Fruit fly (Drosophila melanogaster) whole organism, wandering third instar larva: Measurements from ENCODE around the gene Fum3.

ENCODE experiments used
- HLH106 ChIP-seq: fragments of 200-800 bp; optimal IDR thresholded peaks from 3 replicates; lab custom pipeline; 2019; ENCODE audit warnings: missing biosample characterization, mild to moderate bottlenecking, missing genetic modification characterization, moderate library complexity
- Hr83 ChIP-seq: fragments of 200-300 bp; sonication (Bioruptor generic); optimal IDR thresholded peaks from 2 replicates; lab custom pipeline; 2016; ENCODE audit warnings: missing biosample characterization, mild to moderate bottlenecking, missing genetic modification characterization, moderate library complexity; ENCODE audit not compliant: poor library complexity, severe bottlenecking
- Jra ChIP-seq: sonication (Bioruptor generic); optimal IDR thresholded peaks from 2 replicates; lab custom pipeline; 2016; ENCODE audit warnings: missing biosample characterization, missing genetic modification characterization
- N ChIP-seq: fragments of >200 bp; optimal IDR thresholded peaks from 2 replicates; lab custom pipeline; 2018; ENCODE audit warnings: missing biosample characterization, missing external identifiers, missing genetic modification characterization
- Sp1 ChIP-seq: fragments of 200-800 bp; sonication (Bioruptor generic); optimal IDR thresholded peaks from 3 replicates; lab custom pipeline; 2019; ENCODE audit warnings: missing biosample characterization, mild to moderate bottlenecking, missing genetic modification characterization, moderate library complexity
- dmrt93B ChIP-seq: fragments of 200-800 bp; sonication (Bioruptor generic); optimal IDR thresholded peaks from 2 replicates; lab custom pipeline; 2018; ENCODE audit warnings: missing biosample characterization, mild to moderate bottlenecking, missing genetic modification characterization
- foxo ChIP-seq, 2 experiments: fragments of 200-800 bp; sonication (Bioruptor generic); optimal IDR thresholded peaks; 2 replicates in 1 of 2; 3 replicates in 1 of 2; lab custom pipeline; 2016 to 2017; ENCODE audit warnings: missing biosample characterization in 2 of 2, missing genetic modification characterization in 2 of 2
- fru ChIP-seq: fragments of 200-800 bp; sonication (Bioruptor generic); optimal IDR thresholded peaks from 3 replicates; lab custom pipeline; 2016; ENCODE audit warnings: missing biosample characterization, mild to moderate bottlenecking, missing genetic modification characterization
- h ChIP-seq: fragments of 200-800 bp; sonication (Bioruptor generic); optimal IDR thresholded peaks from 3 replicates; lab custom pipeline; 2016; ENCODE audit warnings: missing biosample characterization, mild to moderate bottlenecking, missing genetic modification characterization
- jim ChIP-seq: fragments of 175-275, 200-325 bp; sonication (Bioruptor generic); optimal IDR thresholded peaks from 2 replicates; lab custom pipeline; 2016; ENCODE audit warnings: missing biosample characterization, mild to moderate bottlenecking, missing genetic modification characterization
- lola ChIP-seq: fragments of >200 bp; optimal IDR thresholded peaks from 2 replicates; lab custom pipeline; 2017; ENCODE audit warnings: missing biosample characterization, missing genetic modification characterization
- psq ChIP-seq: fragments of 200-800 bp; sonication (Bioruptor generic); optimal IDR thresholded peaks from 3 replicates; lab custom pipeline; 2017; ENCODE audit warnings: missing biosample characterization, mild to moderate bottlenecking, missing genetic modification characterization, moderate library complexity
- rgr ChIP-seq: fragments of 200-800 bp; sonication (Bioruptor generic); optimal IDR thresholded peaks from 3 replicates; lab custom pipeline; 2016; ENCODE audit warnings: missing biosample characterization, mild to moderate bottlenecking, missing genetic modification characterization
- woc ChIP-seq: sonication (Bioruptor generic); optimal IDR thresholded peaks from 2 replicates; lab custom pipeline; 2016; ENCODE audit warnings: missing biosample characterization, mild to moderate bottlenecking, missing genetic modification characterization

DNA sequence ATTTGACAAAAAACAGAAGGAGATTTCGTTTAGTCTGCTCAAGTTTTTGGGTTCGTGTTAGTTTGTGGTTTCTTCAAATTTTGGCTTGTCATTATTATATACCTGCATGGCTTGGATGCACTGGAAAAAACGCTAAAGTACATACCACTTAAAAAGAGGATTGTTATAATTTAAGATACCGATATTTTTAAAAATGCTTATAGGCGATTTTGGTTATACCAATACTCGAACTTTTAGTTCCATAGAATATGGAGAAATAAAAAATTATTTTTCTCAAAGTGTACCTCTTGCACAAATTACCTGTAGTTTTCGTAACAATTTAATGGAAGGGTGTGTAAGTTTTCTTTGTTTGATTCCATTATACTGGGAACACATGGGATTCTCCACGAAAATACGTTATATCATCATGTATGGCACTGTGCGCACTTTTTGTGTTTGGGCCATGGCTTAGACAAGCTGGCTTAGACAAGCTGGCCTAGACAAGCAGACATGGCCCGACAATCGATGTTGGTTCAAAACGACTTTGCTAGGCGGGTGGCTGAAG is at the start of gene Fum3:
- TF ChIP-seq psq (GFP tag; lab: Kevin White, UChicago), result no peak
- no peak for TF ChIP-seq fru (GFP tag; lab: Kevin White, UChicago)
- no peak for TF ChIP-seq Hr83 (GFP tag; lab: Kevin White, UChicago)
- no peak for TF ChIP-seq foxo (GFP tag; optimal IDR thresholded peaks at IDR 0.05; lab: Kevin White, UChicago)
- no peak for TF ChIP-seq woc (GFP tag; lab: Kevin White, UChicago)
- no peak for TF ChIP-seq rgr
- TF ChIP-seq N (GFP tag; lab: Kevin White, UChicago), result no peak
- no peak for TF ChIP-seq lola (GFP tag; lab: Kevin White, UChicago)
- no peak for TF ChIP-seq h (GFP tag; lab: Kevin White, UChicago)
- TF ChIP-seq HLH106 (tag; lab: Kevin White, UChicago), result no peak
- no peak for TF ChIP-seq jim (GFP tag; lab: Kevin White, UChicago)
- no peak for TF ChIP-seq Sp1 (GFP tag; lab: Kevin White, UChicago)
- TF ChIP-seq dmrt93B (GFP tag; lab: Kevin White, UChicago), result no peak
- TF ChIP-seq Jra (GFP tag; lab: Kevin White, UChicago), result no peak
